Fruit fly (Drosophila melanogaster) whole organism: ENCODE results near the gene Plc21C.

Source experiments
- CG8478 ChIP-seq: fragments of >200 bp; optimal IDR thresholded peaks from 2 replicates; lab custom pipeline; 2018; ENCODE audit warnings: inconsistent platforms
- Dll ChIP-seq: fragments of >200 bp; optimal IDR thresholded peaks from 2 replicates; lab custom pipeline; 2017
- EcR ChIP-seq, 2 experiments: fragments of >200 bp; optimal IDR thresholded peaks; 2 replicates each; lab custom pipeline; 2017; ENCODE audit warnings: missing biosample characterization in 2 of 2, missing genetic modification characterization in 2 of 2, missing genetic modification reagents in 2 of 2
- pan ChIP-seq: fragments of >200 bp; optimal IDR thresholded peaks from 2 replicates; lab custom pipeline; 2017
- psq ChIP-seq: fragments of >200 bp; optimal IDR thresholded peaks from 2 replicates; lab custom pipeline; 2017

- TF ChIP-seq psq (lab: Kevin White, UChicago), result no peak
- no peak for TF ChIP-seq EcR (GFP tag; optimal IDR thresholded peaks at IDR 0.05; lab: Kevin White, UChicago)
- peak; percentile 73 for TF ChIP-seq pan (lab: Kevin White, UChicago)
- no peak for TF ChIP-seq Dll (lab: Kevin White, UChicago)
- no peak for TF ChIP-seq CG8478
These were observed 3.4 kb downstream of the Plc21C start for dm6 chr2L:309177-309576.
